Fruit fly (Drosophila melanogaster) S2 (cell line): ENCODE results near the gene Rab39.

Source experiments
- CG8478 ChIP-seq: fragments of >200 bp; optimal IDR thresholded peaks from 2 replicates; lab custom pipeline; 2018
- CTCF ChIP-seq, 2 experiments: fragments of >200 bp; optimal IDR thresholded peaks; 2 replicates each; lab custom pipeline; 2018

dm6 chrX:7768147-7768787, 33.5 kb downstream of the Rab39 start, which contains the start of gene CG34338:
- TF ChIP-seq CTCF (optimal IDR thresholded peaks at IDR 0.05; lab: Kevin White, UChicago) (no peak), CG8478 (lab: Kevin White, UChicago) (no peak)
